Fruit fly (Drosophila melanogaster) whole organism, pupa: ENCODE measurements around the gene unc80.

Experiments used
- CG10348 ChIP-seq: fragments of 200-800 bp; sonication (Bioruptor generic); IDR thresholded peaks from 2 replicates; pipeline ENCODE4 v1.3.6; 2022; ENCODE audit warnings: missing biosample characterization, missing genetic modification characterization
- CG14655 ChIP-seq: fragments of 200-800 bp; sonication (Bioruptor generic); optimal IDR thresholded peaks from 3 replicates; lab custom pipeline; 2017; ENCODE audit warnings: mild to moderate bottlenecking, missing biosample characterization, missing genetic modification reagents, missing genetic modification characterization
- CG15710 ChIP-seq: fragments of 200-800 bp; sonication (Bioruptor generic); optimal IDR thresholded peaks from 2 replicates; lab custom pipeline; 2018; ENCODE audit warnings: missing biosample characterization, mild to moderate bottlenecking, missing genetic modification characterization, moderate library complexity
- CG34367 ChIP-seq: fragments of 200-800 bp; sonication (Bioruptor generic); optimal IDR thresholded peaks from 2 replicates; lab custom pipeline; 2018; ENCODE audit warnings: missing biosample characterization, mild to moderate bottlenecking, missing genetic modification characterization
- CG4496 ChIP-seq: fragments of 200-800 bp; sonication (Bioruptor generic); IDR thresholded peaks from 3 replicates; pipeline ENCODE4 v1.3.6; 2022; ENCODE audit warnings: missing biosample characterization, missing genetic modification characterization
- D1 ChIP-seq: fragments of 200-800 bp; sonication (Bioruptor generic); optimal IDR thresholded peaks from 2 replicates; lab custom pipeline; 2018; ENCODE audit warnings: missing biosample characterization, mild to moderate bottlenecking, missing genetic modification characterization, moderate library complexity
- EcR ChIP-seq: fragments of 200-800 bp; sonication (Bioruptor generic); optimal IDR thresholded peaks from 3 replicates; lab custom pipeline; 2019; ENCODE audit warnings: missing biosample characterization, missing genetic modification characterization, mild to moderate bottlenecking, moderate library complexity, missing genetic modification reagents

DNA sequence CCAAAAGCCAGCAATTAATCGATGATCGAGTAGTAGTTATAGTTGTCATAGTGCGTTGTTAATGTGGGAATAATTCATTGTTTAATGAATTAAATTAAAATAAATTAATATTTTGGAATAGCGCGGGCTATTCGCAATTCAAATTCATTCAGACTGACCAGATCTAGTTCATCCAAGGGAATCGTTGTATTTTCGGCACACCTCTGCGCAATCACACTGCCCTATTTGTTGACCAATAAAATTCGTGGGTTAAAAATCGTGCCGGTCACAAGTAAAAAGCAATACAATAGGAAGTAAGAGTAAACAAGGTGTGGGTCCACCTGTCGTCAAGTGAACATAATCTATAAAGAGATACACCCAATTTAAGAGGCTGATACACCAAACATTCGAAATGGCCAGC lies 16.8 kb downstream of the unc80 start, which contains the start of gene CG12883:
- no peak for TF ChIP-seq CG15710 (tag; lab: Kevin White, UChicago)
- TF ChIP-seq CG34367 (tag; lab: Kevin White, UChicago): no peak
- TF ChIP-seq CG14655: no peak
- no peak for TF ChIP-seq D1
- no peak for TF ChIP-seq CG4496
- no peak for TF ChIP-seq CG10348 (GFP tag; lab: Robert Waterston, UW)
- no peak for TF ChIP-seq EcR (GFP tag; lab: Kevin White, UChicago)
